Worm (Caenorhabditis elegans): Measurements from ENCODE around the gene C02D5.2.

ce11 chrIII:8598961-8599360, 41.8 kb downstream of the C02D5.2 start:
- TF ChIP-seq dve-1 (tag; optimal IDR thresholded peaks at IDR 0.05; ENCODE audit: insufficient read depth) (no peak), aly-2 (tag; optimal IDR thresholded peaks at IDR 0.05) (no peak), lsy-2 (tag; optimal IDR thresholded peaks at IDR 0.05) (no peak), nhr-11 (tag; optimal IDR thresholded peaks at IDR 0.05) (no peak), fkh-10 (GFP tag; optimal IDR thresholded peaks at IDR 0.05) (no peak), nhr-237 (tag; optimal IDR thresholded peaks at IDR 0.05) (no peak), unc-39 (tag; optimal IDR thresholded peaks at IDR 0.05) (no peak), ctbp-1 (GFP tag; IDR thresholded peaks at IDR 0.05) (no peak), ceh-28 (tag; optimal IDR thresholded peaks at IDR 0.05) (no peak), zip-11 (GFP tag; IDR thresholded peaks at IDR 0.05) (no peak), lir-3 (tag; optimal IDR thresholded peaks at IDR 0.05) (no peak), egl-27 (tag; optimal IDR thresholded peaks at IDR 0.05) (no peak), lin-38 (GFP tag; IDR thresholded peaks at IDR 0.05) (no peak)

All from whole organism, L4 larva.